Fruit fly (Drosophila melanogaster): ENCODE results near the gene CG15719.

DNA sequence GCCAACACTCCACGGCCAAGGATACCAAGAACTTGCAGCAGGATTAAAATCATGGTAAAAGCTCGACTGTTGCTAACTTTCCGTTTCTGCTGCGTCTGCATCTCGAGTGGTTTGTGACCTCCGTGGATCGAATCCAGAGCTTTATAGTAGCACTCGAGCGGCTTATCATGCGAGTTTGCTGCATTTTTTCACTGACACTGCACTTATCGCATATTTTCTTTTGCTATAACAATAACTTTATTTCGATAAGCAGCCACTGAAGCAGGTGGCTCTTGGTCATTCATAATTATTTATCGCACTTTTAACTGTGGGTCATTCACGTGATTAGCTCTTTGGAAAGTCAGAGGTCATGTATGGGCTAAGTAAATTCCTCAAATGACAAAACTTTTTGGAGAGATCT, 28.5 kb downstream of the CG15719 start, which contains the start of gene CG12716:
- TF ChIP-seq CG15710 (tag; optimal IDR thresholded peaks at IDR 0.05) (no peak), gl (tag; optimal IDR thresholded peaks at IDR 0.05) (no peak), Pif1B (GFP tag; optimal IDR thresholded peaks at IDR 0.05) (no peak), fd96Ca (GFP tag; IDR thresholded peaks at IDR 0.05) (no peak), CG8301 (tag; optimal IDR thresholded peaks at IDR 0.05) (no peak), CG9948 (tag; optimal IDR thresholded peaks at IDR 0.05) (no peak), CG13204 (GFP tag; optimal IDR thresholded peaks at IDR 0.05) (no peak)

Data from whole organism, pupa.